Fruit fly (Drosophila melanogaster) whole organism, adult: ENCODE measurements around the gene numb.

Source experiments
- CG1620 ChIP-seq: fragments of 200-800 bp; sonication (Bioruptor generic); optimal IDR thresholded peaks from 2 replicates; lab custom pipeline; 2016; ENCODE audit warnings: missing biosample characterization, missing genetic modification characterization
- CG33017 ChIP-seq: fragments of 200-800 bp; sonication (Bioruptor generic); optimal IDR thresholded peaks from 2 replicates; lab custom pipeline; 2018; ENCODE audit warnings: missing biosample characterization, mild to moderate bottlenecking, missing genetic modification characterization, moderate library complexity
- CG7045 ChIP-seq: fragments of 200-800 bp; sonication (Bioruptor generic); optimal IDR thresholded peaks from 2 replicates; lab custom pipeline; 2017; ENCODE audit warnings: missing biosample characterization, mild to moderate bottlenecking, missing genetic modification characterization
- Clk ChIP-seq: fragments of 200-800 bp; sonication (Bioruptor generic); optimal IDR thresholded peaks from 2 replicates; lab custom pipeline; 2017; ENCODE audit warnings: missing biosample characterization, missing genetic modification characterization
- Crg-1 ChIP-seq: fragments of 200-800 bp; sonication (Bioruptor generic); optimal IDR thresholded peaks from 2 replicates; lab custom pipeline; 2016; ENCODE audit warnings: missing biosample characterization, missing genetic modification characterization
- Hr96 ChIP-seq: fragments of 200-800 bp; sonication (Bioruptor generic); optimal IDR thresholded peaks from 2 replicates; lab custom pipeline; 2016; ENCODE audit warnings: missing biosample characterization, missing genetic modification characterization
- Mnt ChIP-seq: fragments of 200-800 bp; sonication (Bioruptor generic); optimal IDR thresholded peaks from 2 replicates; lab custom pipeline; 2016; ENCODE audit warnings: missing biosample characterization, mild to moderate bottlenecking, missing genetic modification characterization
- bab1 ChIP-seq: fragments of 200-800 bp; sonication (Bioruptor generic); optimal IDR thresholded peaks from 3 replicates; lab custom pipeline; 2019; ENCODE audit warnings: missing biosample characterization, mild to moderate bottlenecking, missing genetic modification characterization, moderate library complexity
- cnc ChIP-seq, 2 experiments: fragments of >200 bp; optimal IDR thresholded peaks; 2 replicates each; lab custom pipeline; 2017
- pad ChIP-seq: fragments of 200-800 bp; sonication (Bioruptor generic); optimal IDR thresholded peaks from 3 replicates; lab custom pipeline; 2017; ENCODE audit warnings: missing biosample characterization, missing genetic modification characterization, mild to moderate bottlenecking, moderate library complexity, missing genetic modification reagents

- peak; percentile 82 for TF ChIP-seq Crg-1 (GFP tag; lab: Kevin White, UChicago)
- peak; percentile 62 for TF ChIP-seq Mnt (GFP tag; lab: Kevin White, UChicago)
- peak; percentile 59 for TF ChIP-seq Hr96 (GFP tag; lab: Kevin White, UChicago)
- TF ChIP-seq CG7045 (GFP tag; lab: Kevin White, UChicago) = peak; percentile 92
- TF ChIP-seq CG1620 = peak; percentile 72
- TF ChIP-seq CG33017 (tag; lab: Kevin White, UChicago) = peak; percentile 86
- peak; percentile 81 for TF ChIP-seq Clk (GFP tag; lab: Kevin White, UChicago)
- peak; percentile 82 for TF ChIP-seq pad (GFP tag; lab: Kevin White, UChicago)
- TF ChIP-seq cnc (optimal IDR thresholded peaks at IDR 0.05; lab: Kevin White, UChicago) = no peak
- TF ChIP-seq bab1 (GFP tag; lab: Kevin White, UChicago) = peak; percentile 87
Measured at dm6 chr2L:9430992-9431602, 6.2 kb upstream of the numb start, which contains the start of the genes FucTB and scat.
